Worm (Caenorhabditis elegans): Measurements from ENCODE around the gene mlc-5.

DNA sequence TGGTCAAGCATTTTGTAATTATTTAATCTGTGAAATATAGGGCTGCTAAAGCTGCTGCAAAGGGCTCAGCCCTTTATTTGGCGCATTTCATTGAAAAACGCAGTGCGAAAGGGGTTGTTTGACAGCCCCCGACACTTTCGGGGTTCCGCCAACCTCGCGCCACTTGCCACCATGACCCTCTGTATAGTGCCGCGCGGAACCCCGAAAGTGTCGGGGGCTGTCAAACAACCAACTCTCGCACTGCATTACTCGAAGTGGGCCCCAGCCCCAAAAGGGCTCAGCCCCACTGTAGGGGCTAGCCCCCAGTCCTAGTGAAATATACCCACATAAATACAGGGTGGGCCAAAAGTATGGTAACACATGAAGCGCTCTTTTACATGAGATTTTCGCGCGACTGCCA is 22.9 kb upstream of the mlc-5 start:
- no peak for TF ChIP-seq pha-4 (tag; optimal IDR thresholded peaks at IDR 0.05)
- no peak for TF ChIP-seq lin-13 (tag; optimal IDR thresholded peaks at IDR 0.05)
- no peak for TF ChIP-seq nhr-12 (tag; optimal IDR thresholded peaks at IDR 0.05)
- no peak for TF ChIP-seq nhr-28 (tag; optimal IDR thresholded peaks at IDR 0.05)
- TF ChIP-seq ztf-11 (tag; optimal IDR thresholded peaks at IDR 0.05), result no peak
- no peak for TF ChIP-seq mep-1 (tag; optimal IDR thresholded peaks at IDR 0.05)
- no peak for TF ChIP-seq cnd-1 (tag; optimal IDR thresholded peaks at IDR 0.05)
- no peak for TF ChIP-seq ceh-83 (GFP tag; optimal IDR thresholded peaks at IDR 0.05)
- TF ChIP-seq unc-62 (GFP tag; optimal IDR thresholded peaks at IDR 0.05), result no peak
- TF ChIP-seq hlh-1 (tag; optimal IDR thresholded peaks at IDR 0.05), result no peak
- TF ChIP-seq drap-1 (GFP tag; optimal IDR thresholded peaks at IDR 0.05), result no peak

Measured in whole organism, mixed stage, embryonic.